Worm (Caenorhabditis elegans) whole organism, late embryonic: Measurements from ENCODE around the gene pqn-71.

Experiments
- T23F11.4 ChIP-seq: fragments of 200-800 bp; sonication (Bioruptor generic); optimal IDR thresholded peaks from 2 replicates; lab custom pipeline; 2018; ENCODE audit warnings: mild to moderate bottlenecking, missing genetic modification characterization, missing compliant biosample characterization
- ama-1 ChIP-seq: fragments of 150-350 bp; optimal IDR thresholded peaks from 2 replicates; lab custom pipeline; 2014
- ceh-14 ChIP-seq: sonication (generic microtip); optimal IDR thresholded peaks from 2 replicates; lab custom pipeline; 2016; ENCODE audit warnings: missing genotype, missing genetic modification characterization, missing compliant biosample characterization
- ets-4 ChIP-seq: sonication (generic microtip); optimal IDR thresholded peaks from 2 replicates; lab custom pipeline; 2016; ENCODE audit warnings: missing genetic modification characterization, missing compliant biosample characterization
- odd-2 ChIP-seq: sonication (generic microtip); optimal IDR thresholded peaks from 2 replicates; lab custom pipeline; 2017; ENCODE audit warnings: antibody characterized with exemption, mild to moderate bottlenecking, missing genetic modification characterization, missing compliant biosample characterization
- pha-4 ChIP-seq: fragments of 150-350 bp; optimal IDR thresholded peaks from 2 replicates; lab custom pipeline; 2018; ENCODE audit warnings: missing biosample characterization, missing genetic modification reagents, missing genetic modification characterization
- pqm-1 ChIP-seq: sonication (generic microtip); optimal IDR thresholded peaks from 2 replicates; lab custom pipeline; 2016; ENCODE audit warnings: missing genetic modification characterization, missing compliant biosample characterization
- sox-4 ChIP-seq: sonication (generic microtip); optimal IDR thresholded peaks from 2 replicates; lab custom pipeline; 2017; ENCODE audit warnings: mild to moderate bottlenecking, missing genetic modification characterization, inconsistent platforms, missing compliant biosample characterization
- tbx-2 ChIP-seq: sonication (generic microtip); optimal IDR thresholded peaks from 2 replicates; lab custom pipeline; 2016; ENCODE audit warnings: missing genetic modification characterization, missing compliant biosample characterization

ce11 chrV:15426944-15427343 lies 38.5 kb upstream of the pqn-71 start, which contains the start of gene fbxa-209:
- TF ChIP-seq ama-1 (lab: Kevin White, UChicago), result no peak
- no peak for TF ChIP-seq sox-4 (tag; lab: Kevin White, UChicago)
- TF ChIP-seq pha-4, result no peak
- TF ChIP-seq T23F11.4 (GFP tag; lab: Kevin White, UChicago), result no peak
- no peak for TF ChIP-seq tbx-2
- no peak for TF ChIP-seq odd-2 (tag; lab: Kevin White, UChicago)
- TF ChIP-seq ceh-14, result no peak
- no peak for TF ChIP-seq pqm-1 (tag; lab: Kevin White, UChicago)
- TF ChIP-seq ets-4 (tag; lab: Kevin White, UChicago), result no peak
